Fruit fly (Drosophila melanogaster): ENCODE results near the gene CG31077.

dm6 chr3R:26989802-26990509 is 9.6 kb upstream of the CG31077 start, which contains the start of gene CG31076:
- TF ChIP-seq Sin3A (optimal IDR thresholded peaks at IDR 0.05): no peak
- TF ChIP-seq psq (optimal IDR thresholded peaks at IDR 0.05): no peak
